Worm (Caenorhabditis elegans): ENCODE data around the gene F55F10.1.

- TF ChIP-seq ref-1 (GFP tag; conservative IDR thresholded peaks at IDR 0.05): no peak
- TF ChIP-seq tab-1 (GFP tag; IDR thresholded peaks at IDR 0.05): no peak
- no peak for TF ChIP-seq med-1 (GFP tag; optimal IDR thresholded peaks at IDR 0.05; ENCODE audit: insufficient read depth)
- no peak for TF ChIP-seq klf-2 (GFP tag; conservative IDR thresholded peaks at IDR 0.05)
- TF ChIP-seq ztf-23 (GFP tag; IDR thresholded peaks at IDR 0.05): peak; percentile 42; the same call in 1 of the 2 replicates
- no peak for TF ChIP-seq T22C8.4 (GFP tag; IDR thresholded peaks at IDR 0.05)
- no peak for TF ChIP-seq ztf-29 (GFP tag; IDR thresholded peaks at IDR 0.05)
- TF ChIP-seq flt-1 (GFP tag; IDR thresholded peaks at IDR 0.05): no peak
- TF ChIP-seq cog-1 (tag; optimal IDR thresholded peaks at IDR 0.05): no peak
Observed at ce11 chrIV:4407055-4407461, 46.4 kb downstream of the F55F10.1 start.
